Fruit fly (Drosophila melanogaster): ENCODE measurements around the gene alpha-Est9.

- TF ChIP-seq CG4496 (GFP tag; IDR thresholded peaks at IDR 0.05) (no peak), CG8301 (tag; optimal IDR thresholded peaks at IDR 0.05) (no peak), CG32121 (GFP tag; IDR thresholded peaks at IDR 0.05) (no peak), fd96Ca (GFP tag; IDR thresholded peaks at IDR 0.05) (no peak), CG14655 (GFP tag; optimal IDR thresholded peaks at IDR 0.05) (no peak), EcR (GFP tag; optimal IDR thresholded peaks at IDR 0.05) (no peak), CG8159 (tag; optimal IDR thresholded peaks at IDR 0.05) (no peak), CG17806 (tag; optimal IDR thresholded peaks at IDR 0.05) (no peak), CG13204 (GFP tag; optimal IDR thresholded peaks at IDR 0.05) (no peak), Pif1B (GFP tag; optimal IDR thresholded peaks at IDR 0.05) (no peak)
These were observed 33.0 kb downstream of the alpha-Est9 start for dm6 chr3R:7471894-7472293.
